Worm (Caenorhabditis elegans): ENCODE measurements around the gene T21D12.7.

DNA sequence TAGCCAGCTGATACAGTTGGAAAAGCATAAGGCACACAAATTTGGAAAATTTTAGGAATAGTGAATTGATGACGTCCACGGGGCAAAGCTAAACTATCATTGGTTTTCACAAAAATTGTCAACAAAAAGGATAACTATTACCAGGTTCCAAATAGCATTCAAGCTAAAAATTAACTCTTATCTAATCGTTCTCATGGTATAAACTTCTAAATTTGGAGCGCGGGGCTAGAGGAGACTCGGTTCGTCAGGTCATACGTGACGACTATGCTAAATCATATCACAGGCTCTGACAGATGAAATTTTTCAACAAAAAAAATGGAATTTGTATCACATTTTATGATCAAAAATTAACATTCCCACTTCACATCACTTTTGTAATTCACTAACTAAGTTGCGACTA lies 7.9 kb upstream of the T21D12.7 start:
- TF ChIP-seq snpc-4 (tag; optimal IDR thresholded peaks at IDR 0.05) (no peak), fos-1 (tag; optimal IDR thresholded peaks at IDR 0.05) (no peak), ama-1 (optimal IDR thresholded peaks at IDR 0.05) (no peak), mdl-1 (tag; optimal IDR thresholded peaks at IDR 0.05) (no peak), unc-62 (GFP tag; optimal IDR thresholded peaks at IDR 0.05) (no peak), ztf-11 (tag; optimal IDR thresholded peaks at IDR 0.05) (no peak), R02D3.7 (tag; optimal IDR thresholded peaks at IDR 0.05) (no peak), blmp-1 (tag; optimal IDR thresholded peaks at IDR 0.05; ENCODE audit: insufficient read depth) (no peak), mab-5 (tag; optimal IDR thresholded peaks at IDR 0.05) (no peak), zag-1 (tag; optimal IDR thresholded peaks at IDR 0.05) (no peak), nhr-77 (tag; optimal IDR thresholded peaks at IDR 0.05) (no peak), nhr-12 (tag; optimal IDR thresholded peaks at IDR 0.05) (no peak), skn-1 (tag; optimal IDR thresholded peaks at IDR 0.05) (no peak), lin-13 (GFP tag; optimal IDR thresholded peaks at IDR 0.05) (no peak)
